Fruit fly (Drosophila melanogaster) whole organism, prepupa: Measurements from ENCODE around the gene CG42714.

Experiments
- Blimp-1 ChIP-seq: fragments of 200-800 bp; sonication (Bioruptor generic); optimal IDR thresholded peaks from 3 replicates; lab custom pipeline; 2017; ENCODE audit warnings: missing biosample characterization, missing genetic modification characterization, mild to moderate bottlenecking, moderate library complexity, missing genetic modification reagents
- CG10631 ChIP-seq: fragments of 200-800 bp; sonication (Bioruptor generic); optimal IDR thresholded peaks from 2 replicates; lab custom pipeline; 2016; ENCODE audit warnings: missing biosample characterization, missing genetic modification characterization
- CG10669 ChIP-seq: fragments of 200-800 bp; sonication (Bioruptor generic); optimal IDR thresholded peaks from 3 replicates; lab custom pipeline; 2018; ENCODE audit warnings: missing biosample characterization, mild to moderate bottlenecking, missing genetic modification characterization, moderate library complexity
- CG11762 ChIP-seq: fragments of 200-800 bp; sonication (Bioruptor generic); optimal IDR thresholded peaks from 3 replicates; lab custom pipeline; 2016; ENCODE audit warnings: missing biosample characterization, missing genetic modification characterization; ENCODE audit not compliant: insufficient read depth
- CG11902 ChIP-seq: fragments of 200-800 bp; sonication (Bioruptor generic); optimal IDR thresholded peaks from 3 replicates; lab custom pipeline; 2016; ENCODE audit warnings: missing biosample characterization, missing genetic modification characterization
- CG1621 ChIP-seq: fragments of 200-800 bp; sonication (Bioruptor generic); optimal IDR thresholded peaks from 3 replicates; lab custom pipeline; 2018; ENCODE audit warnings: missing biosample characterization, mild to moderate bottlenecking, missing genetic modification characterization
- CG16779 ChIP-seq: fragments of 200-800 bp; sonication (Bioruptor generic); optimal IDR thresholded peaks from 3 replicates; lab custom pipeline; 2017; ENCODE audit warnings: missing biosample characterization, mild to moderate bottlenecking, missing genetic modification characterization
- CG32006 ChIP-seq: fragments of 200-800 bp; sonication (Bioruptor generic); optimal IDR thresholded peaks from 3 replicates; lab custom pipeline; 2017; ENCODE audit warnings: missing biosample characterization, mild to moderate bottlenecking, missing genetic modification characterization
- CG34406 ChIP-seq: fragments of 200-800 bp; sonication (Bioruptor generic); optimal IDR thresholded peaks from 3 replicates; lab custom pipeline; 2016; ENCODE audit warnings: missing biosample characterization, missing genetic modification characterization
- CG3919 ChIP-seq: fragments of 200-800 bp; sonication (Bioruptor generic); optimal IDR thresholded peaks from 3 replicates; lab custom pipeline; 2016; ENCODE audit warnings: missing biosample characterization, missing genetic modification characterization
- CG4318 ChIP-seq: fragments of 200-800 bp; sonication (Bioruptor generic); optimal IDR thresholded peaks from 3 replicates; lab custom pipeline; 2017; ENCODE audit warnings: missing biosample characterization, mild to moderate bottlenecking, missing genetic modification characterization
- CG6163 ChIP-seq: fragments of 200-800 bp; sonication (Bioruptor generic); IDR thresholded peaks from 3 replicates; pipeline ENCODE4 v1.3.6; 2022; ENCODE audit warnings: missing biosample characterization, missing genetic modification characterization
- CG6276 ChIP-seq: fragments of 200-800 bp; sonication (Bioruptor generic); optimal IDR thresholded peaks from 2 replicates; lab custom pipeline; 2017; ENCODE audit warnings: missing biosample characterization, mild to moderate bottlenecking, missing genetic modification characterization
- CG6792 ChIP-seq: fragments of 200-800 bp; sonication (Bioruptor generic); optimal IDR thresholded peaks from 3 replicates; lab custom pipeline; 2016; ENCODE audit warnings: missing biosample characterization, missing genetic modification characterization
- CG6808 ChIP-seq: fragments of 200-800 bp; sonication (Bioruptor generic); optimal IDR thresholded peaks from 3 replicates; lab custom pipeline; 2017; ENCODE audit warnings: missing biosample characterization, missing genetic modification characterization, mild to moderate bottlenecking, moderate library complexity, missing genetic modification reagents
- CG6854 ChIP-seq: fragments of 200-800 bp; sonication (Bioruptor generic); optimal IDR thresholded peaks from 2 replicates; lab custom pipeline; 2017; ENCODE audit warnings: missing biosample characterization, mild to moderate bottlenecking, missing genetic modification characterization
- CG7368 ChIP-seq: fragments of 200-800 bp; sonication (Bioruptor generic); optimal IDR thresholded peaks from 3 replicates; lab custom pipeline; 2016; ENCODE audit warnings: missing biosample characterization, missing genetic modification characterization
- CG8119 ChIP-seq: fragments of 200-800 bp; sonication (Bioruptor generic); IDR thresholded peaks from 3 replicates; pipeline ENCODE4 v1.3.6; 2022; ENCODE audit warnings: missing biosample characterization, missing genetic modification characterization
- CG8632 ChIP-seq: fragments of 200-800 bp; sonication (Bioruptor generic); optimal IDR thresholded peaks from 3 replicates; lab custom pipeline; 2016; ENCODE audit warnings: missing biosample characterization, missing genetic modification characterization
- CG9139 ChIP-seq: fragments of 200-800 bp; sonication (Bioruptor generic); optimal IDR thresholded peaks from 3 replicates; lab custom pipeline; 2017; ENCODE audit warnings: missing biosample characterization, mild to moderate bottlenecking, missing genetic modification characterization
- Eip75B ChIP-seq: fragments of 200-800 bp; sonication (Bioruptor generic); optimal IDR thresholded peaks from 3 replicates; lab custom pipeline; 2016; ENCODE audit warnings: missing biosample characterization, missing genetic modification characterization
- Eip78C ChIP-seq: fragments of 200-800 bp; sonication (Bioruptor generic); peaks from one replicate; lab custom pipeline; 2016; ENCODE audit warnings: missing biosample characterization, missing genetic modification characterization
- Eip93F ChIP-seq: fragments of 200-800 bp; sonication (Bioruptor generic); optimal IDR thresholded peaks from 2 replicates; lab custom pipeline; 2016; ENCODE audit warnings: missing biosample characterization, mild to moderate bottlenecking, missing genetic modification characterization
- Ets21C ChIP-seq: fragments of 200-800 bp; sonication (Bioruptor generic); optimal IDR thresholded peaks from 3 replicates; lab custom pipeline; 2016; ENCODE audit warnings: missing biosample characterization, missing genetic modification characterization
- Ets96B ChIP-seq: fragments of 200-800 bp; optimal IDR thresholded peaks from 2 replicates; lab custom pipeline; 2019; ENCODE audit warnings: missing biosample characterization, mild to moderate bottlenecking, missing genetic modification characterization, moderate library complexity
- Gug ChIP-seq: fragments of 200-800 bp; sonication (Bioruptor generic); IDR thresholded peaks from 2 replicates; pipeline ENCODE4 v1.3.6; 2022; ENCODE audit warnings: missing biosample characterization, missing genetic modification characterization
- Hr38 ChIP-seq: sonication (Bioruptor generic); optimal IDR thresholded peaks from 2 replicates; lab custom pipeline; 2016; ENCODE audit warnings: missing biosample characterization, missing genetic modification characterization
- Hr39 ChIP-seq: fragments of 200-800 bp; sonication (Bioruptor generic); optimal IDR thresholded peaks from 2 replicates; lab custom pipeline; 2016; ENCODE audit warnings: missing biosample characterization, missing genetic modification characterization
- Hr4 ChIP-seq: fragments of 200-800 bp; sonication (Bioruptor generic); optimal IDR thresholded peaks from 3 replicates; lab custom pipeline; 2016; ENCODE audit warnings: missing biosample characterization, missing genetic modification characterization
- Lpt ChIP-seq: fragments of 200-800 bp; sonication (Bioruptor generic); optimal IDR thresholded peaks from 3 replicates; lab custom pipeline; 2016; ENCODE audit warnings: missing biosample characterization, missing genetic modification characterization
- Smox ChIP-seq: fragments of 200-800 bp; sonication (Bioruptor generic); optimal IDR thresholded peaks from 3 replicates; lab custom pipeline; 2016; ENCODE audit warnings: missing biosample characterization, missing genetic modification characterization
- Sox102F ChIP-seq: fragments of 200-800 bp; sonication (Bioruptor generic); optimal IDR thresholded peaks from 2 replicates; lab custom pipeline; 2016; ENCODE audit warnings: missing biosample characterization, mild to moderate bottlenecking, missing genetic modification characterization
- Sox14 ChIP-seq: fragments of 200-800 bp; sonication (Bioruptor generic); optimal IDR thresholded peaks from 3 replicates; lab custom pipeline; 2016; ENCODE audit warnings: missing biosample characterization, missing genetic modification characterization
- Sox15 ChIP-seq: fragments of 200-800 bp; sonication (Bioruptor generic); optimal IDR thresholded peaks from 3 replicates; lab custom pipeline; 2016; ENCODE audit warnings: missing biosample characterization, missing genetic modification characterization
- achi ChIP-seq: fragments of 200-800 bp; sonication (Bioruptor generic); optimal IDR thresholded peaks from 3 replicates; lab custom pipeline; 2016; ENCODE audit warnings: missing biosample characterization, missing genetic modification characterization
- acj6 ChIP-seq: fragments of 200-800 bp; sonication (Bioruptor generic); optimal IDR thresholded peaks from 3 replicates; lab custom pipeline; 2016; ENCODE audit warnings: missing biosample characterization, missing genetic modification characterization
- cyc ChIP-seq: fragments of 200-800 bp; sonication (Bioruptor generic); optimal IDR thresholded peaks from 3 replicates; lab custom pipeline; 2016; ENCODE audit warnings: missing biosample characterization, missing genetic modification characterization
- dac ChIP-seq: fragments of 200-800 bp; sonication (Bioruptor generic); optimal IDR thresholded peaks from 2 replicates; lab custom pipeline; 2017; ENCODE audit warnings: missing biosample characterization, mild to moderate bottlenecking, missing genetic modification characterization
- dsx ChIP-seq: fragments of 200-800 bp; optimal IDR thresholded peaks from 3 replicates; lab custom pipeline; 2019; ENCODE audit warnings: missing biosample characterization, mild to moderate bottlenecking, missing genetic modification characterization, moderate library complexity; ENCODE audit not compliant: poor library complexity, severe bottlenecking
- eg ChIP-seq: fragments of 200-800 bp; sonication (Bioruptor generic); IDR thresholded peaks from 3 replicates; pipeline ENCODE4 v1.3.6; 2022; ENCODE audit warnings: missing biosample characterization, missing genetic modification characterization
- esn ChIP-seq: fragments of 200-800 bp; sonication (Bioruptor generic); optimal IDR thresholded peaks from 2 replicates; lab custom pipeline; 2016; ENCODE audit warnings: missing biosample characterization, mild to moderate bottlenecking, missing genetic modification characterization, moderate library complexity
- fd59A ChIP-seq: fragments of 200-800 bp; sonication (Bioruptor generic); optimal IDR thresholded peaks from 2 replicates; lab custom pipeline; 2017; ENCODE audit warnings: missing biosample characterization, mild to moderate bottlenecking, missing genetic modification characterization, missing genetic modification reagents
- fkh ChIP-seq: fragments of 200-800 bp; sonication (Bioruptor generic); optimal IDR thresholded peaks from 3 replicates; lab custom pipeline; 2017; ENCODE audit warnings: missing biosample characterization, mild to moderate bottlenecking, missing genetic modification characterization, moderate library complexity
- lz ChIP-seq: fragments of 200-800 bp; sonication (Bioruptor generic); optimal IDR thresholded peaks from 3 replicates; lab custom pipeline; 2016; ENCODE audit warnings: missing biosample characterization, missing genetic modification characterization
- pdm3 ChIP-seq: fragments of 200-800 bp; sonication (Bioruptor generic); optimal IDR thresholded peaks from 3 replicates; lab custom pipeline; 2016; ENCODE audit warnings: missing biosample characterization, missing genetic modification characterization
- salr ChIP-seq, 2 experiments: fragments of 200-800 bp; sonication (Bioruptor generic); optimal IDR thresholded peaks; 3 replicates each; lab custom pipeline; 2016 to 2018; ENCODE audit warnings: missing biosample characterization in 2 of 2, missing genetic modification characterization in 2 of 2, mild to moderate bottlenecking in 1 of 2
- spab ChIP-seq: fragments of 200-800 bp; sonication (Bioruptor generic); optimal IDR thresholded peaks from 2 replicates; lab custom pipeline; 2017; ENCODE audit warnings: missing biosample characterization, mild to moderate bottlenecking, missing genetic modification characterization, missing genetic modification reagents
- svp ChIP-seq: fragments of 200-800 bp; sonication (Bioruptor generic); peaks from one replicate; lab custom pipeline; 2016; ENCODE audit warnings: missing biosample characterization, missing genetic modification characterization
- topi ChIP-seq: fragments of 200-800 bp; sonication (Bioruptor generic); optimal IDR thresholded peaks from 3 replicates; lab custom pipeline; 2016; ENCODE audit warnings: missing biosample characterization, missing genetic modification characterization
- vri ChIP-seq: fragments of 200-800 bp; sonication (Bioruptor generic); optimal IDR thresholded peaks from 3 replicates; lab custom pipeline; 2016; ENCODE audit warnings: missing biosample characterization, mild to moderate bottlenecking, missing genetic modification characterization

CG42714 gene

dm6 chr3L:6270283-6270682 is 36.4 kb upstream of the CG42714 start (continued):
- TF ChIP-seq CG11762 (GFP tag; lab: Kevin White, UChicago), result peak; percentile 13
- TF ChIP-seq Sox102F (GFP tag; lab: Kevin White, UChicago), result peak; percentile 50
- TF ChIP-seq Hr4 (GFP tag; lab: Kevin White, UChicago), result no peak

- TF ChIP-seq Lpt (peak; percentile 4), Gug (no peak), Sox15 (peak; percentile 64), eg (GFP tag; lab: Robert Waterston, UW) (peak; percentile 32; the same call in 1 of the 3 replicates), acj6 (peak; percentile 65), CG16779 (no peak), CG10669 (GFP tag; lab: Kevin White, UChicago) (no peak), CG1621 (tag; lab: Kevin White, UChicago) (no peak), Ets21C (GFP tag; lab: Kevin White, UChicago) (peak; percentile 25), topi (peak; percentile 54), Ets96B (tag; lab: Kevin White, UChicago) (peak; percentile 54), pdm3 (GFP tag; lab: Kevin White, UChicago) (peak; percentile 66), CG9139 (GFP tag; lab: Kevin White, UChicago) (no peak), Smox (GFP tag; lab: Kevin White, UChicago) (peak; percentile 47), spab (GFP tag; lab: Kevin White, UChicago) (peak; percentile 22), CG34406 (peak; percentile 71), salr (GFP tag; optimal IDR thresholded peaks at IDR 0.05; lab: Kevin White, UChicago) (no peak), achi (GFP tag; lab: Kevin White, UChicago) (peak; percentile 51), CG6276 (no peak), CG8119 (GFP tag; lab: Robert Waterston, UW) (no peak; the same call in 2 of the 3 replicates), Hr39 (GFP tag; lab: Kevin White, UChicago) (peak; percentile 51), svp (GFP tag; lab: Kevin White, UChicago) (peak; percentile 86), esn (GFP tag; lab: Kevin White, UChicago) (peak; percentile 66), CG6163 (GFP tag; lab: Robert Waterston, UW) (peak; percentile 57), dac (no peak), CG7368 (GFP tag; lab: Kevin White, UChicago) (peak; percentile 27), cyc (peak; percentile 50), CG6808 (GFP tag; lab: Kevin White, UChicago) (peak; percentile 22), lz (GFP tag; lab: Kevin White, UChicago) (peak; percentile 48), CG6854 (GFP tag; lab: Kevin White, UChicago) (no peak), Hr38 (GFP tag; lab: Kevin White, UChicago) (no peak), CG4318 (GFP tag; lab: Kevin White, UChicago) (no peak), fkh (GFP tag; lab: Kevin White, UChicago) (no peak), CG32006 (GFP tag; lab: Kevin White, UChicago) (peak; percentile 63), dsx (GFP tag; lab: Kevin White, UChicago) (peak; percentile 28), Blimp-1 (GFP tag; lab: Kevin White, UChicago) (no peak), Hr4 (GFP tag; lab: Kevin White, UChicago) (peak; percentile 54), Eip75B (GFP tag; lab: Kevin White, UChicago) (peak; percentile 56), CG6792 (peak; percentile 75), CG8632 (peak; percentile 61), Sox14 (peak; percentile 50), CG3919 (GFP tag; lab: Kevin White, UChicago) (peak; percentile 73), vri (peak; percentile 7), Eip93F (GFP tag; lab: Kevin White, UChicago) (no peak), CG10631 (peak; percentile 53), fd59A (GFP tag; lab: Kevin White, UChicago) (peak; percentile 21), Sox102F (GFP tag; lab: Kevin White, UChicago) (peak; percentile 32), CG11902 (peak; percentile 43), Eip78C (GFP tag; lab: Kevin White, UChicago) (peak; percentile 92)
Observed at dm6 chr3L:6269003-6269402, 35.1 kb upstream of the CG42714 start.
